Worm (Caenorhabditis elegans) whole organism, early embryonic: ENCODE measurements around the gene R160.6.

Source experiments
- B0310.2 ChIP-seq: sonication (generic microtip); optimal IDR thresholded peaks from 2 replicates; lab custom pipeline; 2016; ENCODE audit warnings: mild to moderate bottlenecking, missing genetic modification characterization, missing compliant biosample characterization
- ama-1 ChIP-seq: fragments of 150-350 bp; optimal IDR thresholded peaks from 2 replicates; lab custom pipeline; 2014
- ceh-36 ChIP-seq: sonication (generic microtip); optimal IDR thresholded peaks from 2 replicates; lab custom pipeline; 2016; ENCODE audit warnings: missing genetic modification characterization, inconsistent platforms, missing compliant biosample characterization
- hmbx-1 ChIP-seq: sonication (generic microtip); optimal IDR thresholded peaks from 2 replicates; lab custom pipeline; 2016; ENCODE audit warnings: mild to moderate bottlenecking, missing genetic modification characterization, missing compliant biosample characterization
- pes-1 ChIP-seq: fragments of 200-800 bp; sonication (Bioruptor generic); IDR thresholded peaks from 2 replicates; pipeline ENCODE4 v1.3.6; 2022; ENCODE audit warnings: missing genetic modification reagents, missing genetic modification characterization, missing compliant biosample characterization

ce11 chrX:4386493-4386892, 13.5 kb upstream of the R160.6 start:
- TF ChIP-seq pes-1 (GFP tag; lab: Robert Waterston, UW) (no peak), B0310.2 (tag; lab: Kevin White, UChicago) (no peak), ama-1 (lab: Kevin White, UChicago) (no peak), ceh-36 (no peak), hmbx-1 (tag; lab: Kevin White, UChicago) (no peak)
